Fruit fly (Drosophila melanogaster): ENCODE measurements around the gene Ziz.
A peak's percentile ranks its signal among the peaks of the same experiment; 100 is the strongest.

The Ziz gene

DNA sequence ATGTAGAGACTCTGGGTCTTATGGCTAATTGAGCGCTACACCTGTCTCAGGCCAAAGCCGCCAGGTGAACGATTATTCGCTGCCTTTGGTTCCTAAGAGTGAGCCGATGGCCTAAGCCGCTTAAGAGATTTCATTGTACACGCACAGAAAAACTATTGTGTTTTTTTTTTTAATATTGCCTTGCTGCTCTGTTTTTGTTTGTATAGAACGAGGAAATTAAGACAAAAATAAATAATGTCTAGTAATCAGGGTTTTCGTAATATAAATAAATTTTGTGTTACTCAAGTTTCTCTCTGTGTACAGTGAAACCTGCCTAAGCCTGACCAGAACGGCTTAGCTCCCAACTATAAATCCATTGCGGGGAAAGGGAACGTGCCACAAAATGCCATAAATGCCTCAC is 19.3 kb upstream of the Ziz start (continued):
- no peak for TF ChIP-seq her (GFP tag; optimal IDR thresholded peaks at IDR 0.05)
- no peak for TF ChIP-seq Deaf1 (tag; optimal IDR thresholded peaks at IDR 0.05)
- no peak for TF ChIP-seq Ravus (GFP tag; IDR thresholded peaks at IDR 0.05)
- TF ChIP-seq CG30431 (GFP tag; optimal IDR thresholded peaks at IDR 0.05) = no peak
- no peak for TF ChIP-seq CG5180 (GFP tag; optimal IDR thresholded peaks at IDR 0.05)
- peak; percentile 58 for TF ChIP-seq Ptx1 (GFP tag; IDR thresholded peaks at IDR 0.05)
- TF ChIP-seq pros (GFP tag; optimal IDR thresholded peaks at IDR 0.05) = no peak
- TF ChIP-seq B-H1 (GFP tag; IDR thresholded peaks at IDR 0.05) = no peak
- TF ChIP-seq Ets65A (GFP tag) = peak; percentile 21
- TF ChIP-seq Hr51 (GFP tag; optimal IDR thresholded peaks at IDR 0.05) = peak in 1 of 2 experiments; percentile 45
- no peak for TF ChIP-seq Elba2 (GFP tag; optimal IDR thresholded peaks at IDR 0.05)
- TF ChIP-seq HHEX (GFP tag; optimal IDR thresholded peaks at IDR 0.05) = no peak
- TF ChIP-seq corto (GFP tag; optimal IDR thresholded peaks at IDR 0.05) = no peak
- no peak for TF ChIP-seq shn (GFP tag; optimal IDR thresholded peaks at IDR 0.05)
- peak; percentile 26 for TF ChIP-seq trh (GFP tag; optimal IDR thresholded peaks at IDR 0.05)
- TF ChIP-seq tup (GFP tag; optimal IDR thresholded peaks at IDR 0.05) = no peak
- peak; percentile 9; the same call in 1 of the 2 replicates for TF ChIP-seq E2f1 (GFP tag; IDR thresholded peaks at IDR 0.05)
- no peak for TF ChIP-seq stwl (tag; optimal IDR thresholded peaks at IDR 0.05)
- no peak for TF ChIP-seq CG7271 (tag; optimal IDR thresholded peaks at IDR 0.05)
- TF ChIP-seq CG4328 (GFP tag; optimal IDR thresholded peaks at IDR 0.05) = no peak
- TF ChIP-seq sna (GFP tag; IDR thresholded peaks at IDR 0.05; ENCODE audit: partially characterized antibody) = no peak
- peak; percentile 11 for TF ChIP-seq dmrt99B (tag; optimal IDR thresholded peaks at IDR 0.05)
- TF ChIP-seq Scr (GFP tag; IDR thresholded peaks at IDR 0.05; ENCODE audit: partially characterized antibody) = no peak
- no peak for TF ChIP-seq CG2875 (GFP tag; optimal IDR thresholded peaks at IDR 0.05)
- TF ChIP-seq slp2 (GFP tag; optimal IDR thresholded peaks at IDR 0.05) = no peak
- peak; percentile 45 for TF ChIP-seq CG9727 (GFP tag; optimal IDR thresholded peaks at IDR 0.05)
- no peak for TF ChIP-seq kay (GFP tag; optimal IDR thresholded peaks at IDR 0.05)
- 0 out of 2 replicates have a peak, but pooled peaks have one; percentile 7 for TF ChIP-seq CG32772 (GFP tag; IDR thresholded peaks at IDR 0.05)
- TF ChIP-seq ewg (GFP tag; optimal IDR thresholded peaks at IDR 0.05) = no peak
- peak; percentile 36 for TF ChIP-seq grau (tag; optimal IDR thresholded peaks at IDR 0.05)
- TF ChIP-seq CG12659 (GFP tag; optimal IDR thresholded peaks at IDR 0.05) = no peak
- TF ChIP-seq amos (GFP tag; IDR thresholded peaks at IDR 0.05; ENCODE audit: partially characterized antibody) = no peak
- no peak for TF ChIP-seq usp (GFP tag; optimal IDR thresholded peaks at IDR 0.05)
- TF ChIP-seq CG3726 (GFP tag; IDR thresholded peaks at IDR 0.05) = no peak
- no peak for TF ChIP-seq btn (GFP tag; optimal IDR thresholded peaks at IDR 0.05)
- peak; percentile 56; the same call in 1 of the 2 replicates for TF ChIP-seq vvl (GFP tag; IDR thresholded peaks at IDR 0.05)
- TF ChIP-seq CG12104 (GFP tag; optimal IDR thresholded peaks at IDR 0.05) = no peak
- no peak for TF ChIP-seq CG7357 (GFP tag; IDR thresholded peaks at IDR 0.05)
- TF ChIP-seq aop (GFP tag; IDR thresholded peaks at IDR 0.05) = no peak
- TF ChIP-seq eyg (GFP tag; optimal IDR thresholded peaks at IDR 0.05) = no peak
- TF ChIP-seq Bgb (GFP tag; IDR thresholded peaks at IDR 0.05; ENCODE audit: partially characterized antibody) = no peak
- no peak for TF ChIP-seq Trl (optimal IDR thresholded peaks at IDR 0.05)
- TF ChIP-seq Trl (GFP tag; optimal IDR thresholded peaks at IDR 0.05) = no peak
- TF ChIP-seq CG11695 (GFP tag; IDR thresholded peaks at IDR 0.05) = 0 out of 3 replicates have a peak, but pooled peaks have one; percentile 45
- TF ChIP-seq CkIIα-i1 (GFP tag; IDR thresholded peaks at IDR 0.05) = no peak
- TF ChIP-seq cwo (GFP tag; optimal IDR thresholded peaks at IDR 0.05) = no peak
- TF ChIP-seq CG8089 (GFP tag; optimal IDR thresholded peaks at IDR 0.05) = no peak
- TF ChIP-seq prd (optimal IDR thresholded peaks at IDR 0.05) = no peak
- TF ChIP-seq prd (GFP tag; IDR thresholded peaks at IDR 0.05) = peak; percentile 73
- no peak for TF ChIP-seq Taf1 (GFP tag; IDR thresholded peaks at IDR 0.05)
- TF ChIP-seq Dek (tag; optimal IDR thresholded peaks at IDR 0.05) = no peak
- TF ChIP-seq Abd-B (GFP tag; optimal IDR thresholded peaks at IDR 0.05) = no peak

Data from whole organism, embryonic.